Worm (Caenorhabditis elegans): ENCODE measurements around the gene sek-1.
A peak's percentile ranks its signal among the peaks of the same experiment; 100 is the strongest.

Gene sek-1

DNA sequence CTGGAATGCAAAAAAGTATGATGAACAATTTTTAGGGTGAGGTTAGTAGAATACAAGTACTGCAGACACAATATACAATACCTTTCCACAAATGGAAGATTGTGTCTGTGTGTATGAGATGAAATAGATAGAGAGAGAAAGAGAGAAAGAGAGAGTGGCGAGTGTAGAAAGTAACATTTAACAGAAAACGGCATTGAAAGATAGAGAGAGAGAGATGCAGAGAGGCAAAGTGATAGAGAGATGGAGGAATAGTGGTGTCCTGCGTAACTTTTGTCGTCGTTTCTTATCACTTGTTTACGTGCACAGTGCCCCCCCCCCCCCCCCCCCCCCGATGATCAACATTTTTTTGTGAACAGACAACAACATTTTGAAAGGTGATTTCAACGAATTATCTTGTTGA, 1.8 kb upstream of the sek-1 start:
- no peak for TF ChIP-seq ceh-39 (tag; optimal IDR thresholded peaks at IDR 0.05)
- TF ChIP-seq blmp-1 (tag; optimal IDR thresholded peaks at IDR 0.05): peak; percentile 7
- no peak for TF ChIP-seq nhr-2 (tag; optimal IDR thresholded peaks at IDR 0.05)
- peak; percentile 10 for TF ChIP-seq sptf-1 (tag; optimal IDR thresholded peaks at IDR 0.05)
- no peak for TF ChIP-seq ces-1 (GFP tag; optimal IDR thresholded peaks at IDR 0.05)
- TF ChIP-seq bed-3 (GFP tag; optimal IDR thresholded peaks at IDR 0.05): no peak
- TF ChIP-seq elt-3 (tag; optimal IDR thresholded peaks at IDR 0.05): no peak
- no peak for TF ChIP-seq flh-1 (GFP tag; optimal IDR thresholded peaks at IDR 0.05)

DNA sequence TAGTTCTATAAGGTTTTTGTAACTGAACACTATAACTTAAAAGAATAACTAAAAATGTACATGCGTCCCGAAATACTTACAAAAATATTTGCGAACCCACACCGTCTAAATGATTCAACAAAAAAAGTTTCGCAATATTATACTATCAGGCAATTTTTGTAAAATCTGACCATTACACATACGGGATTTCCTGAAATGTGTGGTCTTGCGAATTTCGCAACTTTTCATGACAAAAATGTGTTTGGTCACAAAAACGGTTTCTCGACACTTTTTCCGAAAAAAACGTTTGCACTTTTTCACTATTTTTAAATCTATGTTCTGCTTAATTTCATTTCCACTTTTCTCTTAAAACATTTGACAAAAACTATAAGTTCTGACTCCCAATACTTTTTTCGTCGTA, 1.3 kb upstream of the sek-1 start:
- TF ChIP-seq bed-3 (GFP tag; optimal IDR thresholded peaks at IDR 0.05) (no peak), nhr-76 (tag; optimal IDR thresholded peaks at IDR 0.05) (no peak), ceh-43 (GFP tag; optimal IDR thresholded peaks at IDR 0.05) (no peak), nhr-28 (tag; optimal IDR thresholded peaks at IDR 0.05) (no peak)

ce11 chrX:7817555-7817954, 1.0 kb downstream of the sek-1 start:
- TF ChIP-seq nhr-76 (tag; optimal IDR thresholded peaks at IDR 0.05) (no peak), ztf-11 (tag; optimal IDR thresholded peaks at IDR 0.05) (no peak), nhr-2 (tag; optimal IDR thresholded peaks at IDR 0.05) (no peak), sem-2 (GFP tag; optimal IDR thresholded peaks at IDR 0.05) (no peak), hlh-1 (tag; optimal IDR thresholded peaks at IDR 0.05) (no peak), lsy-2 (tag; optimal IDR thresholded peaks at IDR 0.05) (no peak), mab-5 (tag; optimal IDR thresholded peaks at IDR 0.05) (no peak), mls-2 (tag; optimal IDR thresholded peaks at IDR 0.05) (no peak), ceh-43 (GFP tag; optimal IDR thresholded peaks at IDR 0.05) (no peak), unc-62 (GFP tag; optimal IDR thresholded peaks at IDR 0.05) (no peak), mep-1 (tag; optimal IDR thresholded peaks at IDR 0.05) (no peak), flh-1 (GFP tag; optimal IDR thresholded peaks at IDR 0.05) (no peak), unc-120 (tag; optimal IDR thresholded peaks at IDR 0.05; ENCODE audit: poor library complexity, severe bottlenecking) (no peak)

- TF ChIP-seq nhr-76 (tag; optimal IDR thresholded peaks at IDR 0.05): no peak
- TF ChIP-seq ces-1 (GFP tag; optimal IDR thresholded peaks at IDR 0.05): peak; percentile 94
- peak; percentile 47 for TF ChIP-seq ztf-11 (tag; optimal IDR thresholded peaks at IDR 0.05)
- TF ChIP-seq sem-2 (GFP tag; optimal IDR thresholded peaks at IDR 0.05): peak; percentile 26
- TF ChIP-seq ceh-83 (GFP tag; optimal IDR thresholded peaks at IDR 0.05): no peak
- TF ChIP-seq tbx-8 (GFP tag; optimal IDR thresholded peaks at IDR 0.05): peak; percentile 5
- TF ChIP-seq mab-5 (tag; optimal IDR thresholded peaks at IDR 0.05): no peak
- peak; percentile 48 for TF ChIP-seq M03D4.4 (tag; optimal IDR thresholded peaks at IDR 0.05)
- TF ChIP-seq bed-3 (GFP tag; optimal IDR thresholded peaks at IDR 0.05): no peak
- no peak for TF ChIP-seq nhr-12 (tag; optimal IDR thresholded peaks at IDR 0.05)
- peak; percentile 91 for TF ChIP-seq nhr-2 (tag; optimal IDR thresholded peaks at IDR 0.05)
- TF ChIP-seq ceh-43 (GFP tag; optimal IDR thresholded peaks at IDR 0.05): peak; percentile 40
- peak; percentile 82 for TF ChIP-seq hlh-1 (tag; optimal IDR thresholded peaks at IDR 0.05)
- peak; percentile 93 for TF ChIP-seq pha-4 (tag; optimal IDR thresholded peaks at IDR 0.05)
- TF ChIP-seq mep-1 (tag; optimal IDR thresholded peaks at IDR 0.05): peak; percentile 90
- no peak for TF ChIP-seq flh-1 (GFP tag; optimal IDR thresholded peaks at IDR 0.05)
- peak; percentile 64 for TF ChIP-seq unc-120 (tag; optimal IDR thresholded peaks at IDR 0.05; ENCODE audit: poor library complexity, severe bottlenecking)
- TF ChIP-seq unc-39 (tag; optimal IDR thresholded peaks at IDR 0.05): no peak
- peak; percentile 82 for TF ChIP-seq mls-2 (tag; optimal IDR thresholded peaks at IDR 0.05)
- peak; percentile 71 for TF ChIP-seq drap-1 (GFP tag; optimal IDR thresholded peaks at IDR 0.05)
- TF ChIP-seq unc-62 (GFP tag; optimal IDR thresholded peaks at IDR 0.05): peak; percentile 73
- TF ChIP-seq lsy-2 (tag; optimal IDR thresholded peaks at IDR 0.05): peak; percentile 77
- TF ChIP-seq zip-8 (tag; optimal IDR thresholded peaks at IDR 0.05): no peak
- peak; percentile 53 for TF ChIP-seq sptf-1 (tag; optimal IDR thresholded peaks at IDR 0.05)
- TF ChIP-seq nhr-237 (tag; optimal IDR thresholded peaks at IDR 0.05): peak; percentile 74
- peak; percentile 27 for TF ChIP-seq lin-32 (GFP tag; optimal IDR thresholded peaks at IDR 0.05)
- peak; percentile 54 for TF ChIP-seq lin-13 (tag; optimal IDR thresholded peaks at IDR 0.05)
- TF ChIP-seq cnd-1 (tag; optimal IDR thresholded peaks at IDR 0.05): peak; percentile 55
- TF ChIP-seq ceh-39 (tag; optimal IDR thresholded peaks at IDR 0.05): peak; percentile 97
- TF ChIP-seq elt-1 (tag; optimal IDR thresholded peaks at IDR 0.05; ENCODE audit: borderline replicate concordance, insufficient read depth): no peak
- TF ChIP-seq elt-3 (tag; optimal IDR thresholded peaks at IDR 0.05): peak; percentile 49
- peak; percentile 31 for TF ChIP-seq ham-2 (GFP tag; optimal IDR thresholded peaks at IDR 0.05)
- TF ChIP-seq blmp-1 (tag; optimal IDR thresholded peaks at IDR 0.05): no peak
- TF ChIP-seq snpc-4 (tag; optimal IDR thresholded peaks at IDR 0.05): no peak
These were observed 6.7 kb downstream of the sek-1 start, which contains the start of gene eef-1A.2 for ce11 chrX:7823108-7823704. Gene eef-1A.2, plus strand, starts transcription at chrX:7823654.

Measured in whole organism, mixed stage, embryonic.